Worm (Caenorhabditis elegans) whole organism, L4/young adult: ENCODE measurements around the gene cua-1.

Source experiments
- W03F9.2 ChIP-seq: fragments of 150-350 bp; optimal IDR thresholded peaks from 2 replicates; lab custom pipeline; 2014; ENCODE audit warnings: missing biosample characterization, missing genetic modification characterization
- dao-5 ChIP-seq: sonication (generic microtip); optimal IDR thresholded peaks from 2 replicates; lab custom pipeline; 2016; ENCODE audit warnings: missing genotype, missing genetic modification characterization, moderate library complexity, missing compliant biosample characterization
- him-1 ChIP-seq: sonication (generic microtip); optimal IDR thresholded peaks from 2 replicates; lab custom pipeline; 2016; ENCODE audit warnings: missing genotype, missing genetic modification reagents, missing genetic modification characterization, missing compliant biosample characterization

DNA sequence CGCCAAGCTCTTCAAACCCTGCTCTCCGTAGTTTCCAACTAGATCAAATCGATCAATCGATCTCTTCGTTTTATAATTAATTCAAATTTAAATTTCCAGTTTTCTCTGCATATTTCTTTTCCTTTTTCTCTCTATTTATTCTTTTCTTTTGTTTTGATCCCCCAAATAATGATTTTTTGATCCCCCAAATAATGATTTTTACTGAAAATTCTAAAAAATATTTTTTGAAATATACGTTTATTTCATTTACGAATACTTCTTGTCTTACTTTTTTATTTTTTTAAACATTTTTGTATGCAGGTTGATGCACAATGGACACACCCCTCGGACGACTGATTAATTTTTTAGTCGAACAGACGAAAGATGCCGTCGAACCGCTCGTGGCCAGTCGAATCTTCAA is 48.3 kb upstream of the cua-1 start, which contains the start of gene T28A8.4:
- TF ChIP-seq dao-5 (tag; lab: Kevin White, UChicago) (no peak), him-1 (no peak), W03F9.2 (tag; lab: Kevin White, UChicago) (no peak)
